Fruit fly (Drosophila melanogaster) whole organism, prepupa: ENCODE measurements around the gene Cbs.
A peak's percentile ranks its signal among the peaks of the same experiment; 100 is the strongest.

ENCODE experiments used
- Blimp-1 ChIP-seq: fragments of 200-800 bp; sonication (Bioruptor generic); optimal IDR thresholded peaks from 3 replicates; lab custom pipeline; 2017; ENCODE audit warnings: missing biosample characterization, missing genetic modification characterization, mild to moderate bottlenecking, moderate library complexity, missing genetic modification reagents
- CG10631 ChIP-seq: fragments of 200-800 bp; sonication (Bioruptor generic); optimal IDR thresholded peaks from 2 replicates; lab custom pipeline; 2016; ENCODE audit warnings: missing biosample characterization, missing genetic modification characterization
- CG10669 ChIP-seq: fragments of 200-800 bp; sonication (Bioruptor generic); optimal IDR thresholded peaks from 3 replicates; lab custom pipeline; 2018; ENCODE audit warnings: missing biosample characterization, mild to moderate bottlenecking, missing genetic modification characterization, moderate library complexity
- CG11294 ChIP-seq: fragments of 200-800 bp; sonication (Bioruptor generic); IDR thresholded peaks from 2 replicates; pipeline ENCODE4 v1.3.6; 2022; ENCODE audit warnings: missing biosample characterization, missing genetic modification characterization
- CG15336 ChIP-seq: fragments of 200-800 bp; sonication (Bioruptor generic); IDR thresholded peaks from 2 replicates; pipeline ENCODE4 v1.3.6; 2022; ENCODE audit warnings: missing biosample characterization, missing genetic modification characterization
- CG1621 ChIP-seq: fragments of 200-800 bp; sonication (Bioruptor generic); optimal IDR thresholded peaks from 3 replicates; lab custom pipeline; 2018; ENCODE audit warnings: missing biosample characterization, mild to moderate bottlenecking, missing genetic modification characterization
- CG16779 ChIP-seq: fragments of 200-800 bp; sonication (Bioruptor generic); optimal IDR thresholded peaks from 3 replicates; lab custom pipeline; 2017; ENCODE audit warnings: missing biosample characterization, mild to moderate bottlenecking, missing genetic modification characterization
- CG3032 ChIP-seq: fragments of 200-800 bp; optimal IDR thresholded peaks from 2 replicates; lab custom pipeline; 2019; ENCODE audit warnings: missing biosample characterization, mild to moderate bottlenecking, missing genetic modification characterization, moderate library complexity
- CG31627 ChIP-seq: fragments of 200-800 bp; sonication (Bioruptor generic); optimal IDR thresholded peaks from 3 replicates; lab custom pipeline; 2016; ENCODE audit warnings: missing biosample characterization, missing genetic modification characterization
- CG34406 ChIP-seq: fragments of 200-800 bp; sonication (Bioruptor generic); optimal IDR thresholded peaks from 3 replicates; lab custom pipeline; 2016; ENCODE audit warnings: missing biosample characterization, missing genetic modification characterization
- CG3919 ChIP-seq: fragments of 200-800 bp; sonication (Bioruptor generic); optimal IDR thresholded peaks from 3 replicates; lab custom pipeline; 2016; ENCODE audit warnings: missing biosample characterization, missing genetic modification characterization
- CG4318 ChIP-seq: fragments of 200-800 bp; sonication (Bioruptor generic); optimal IDR thresholded peaks from 3 replicates; lab custom pipeline; 2017; ENCODE audit warnings: missing biosample characterization, mild to moderate bottlenecking, missing genetic modification characterization
- CG6276 ChIP-seq: fragments of 200-800 bp; sonication (Bioruptor generic); optimal IDR thresholded peaks from 2 replicates; lab custom pipeline; 2017; ENCODE audit warnings: missing biosample characterization, mild to moderate bottlenecking, missing genetic modification characterization
- CG6792 ChIP-seq: fragments of 200-800 bp; sonication (Bioruptor generic); optimal IDR thresholded peaks from 3 replicates; lab custom pipeline; 2016; ENCODE audit warnings: missing biosample characterization, missing genetic modification characterization
- CG6808 ChIP-seq: fragments of 200-800 bp; sonication (Bioruptor generic); optimal IDR thresholded peaks from 3 replicates; lab custom pipeline; 2017; ENCODE audit warnings: missing biosample characterization, missing genetic modification characterization, mild to moderate bottlenecking, moderate library complexity, missing genetic modification reagents
- CG6854 ChIP-seq: fragments of 200-800 bp; sonication (Bioruptor generic); optimal IDR thresholded peaks from 2 replicates; lab custom pipeline; 2017; ENCODE audit warnings: missing biosample characterization, mild to moderate bottlenecking, missing genetic modification characterization
- CG7368 ChIP-seq: fragments of 200-800 bp; sonication (Bioruptor generic); optimal IDR thresholded peaks from 3 replicates; lab custom pipeline; 2016; ENCODE audit warnings: missing biosample characterization, missing genetic modification characterization
- CG8119 ChIP-seq: fragments of 200-800 bp; sonication (Bioruptor generic); IDR thresholded peaks from 3 replicates; pipeline ENCODE4 v1.3.6; 2022; ENCODE audit warnings: missing biosample characterization, missing genetic modification characterization
- CG8319 ChIP-seq: fragments of 200-800 bp; sonication (Bioruptor generic); optimal IDR thresholded peaks from 3 replicates; lab custom pipeline; 2016; ENCODE audit warnings: missing biosample characterization, missing genetic modification characterization
- CG8632 ChIP-seq: fragments of 200-800 bp; sonication (Bioruptor generic); optimal IDR thresholded peaks from 3 replicates; lab custom pipeline; 2016; ENCODE audit warnings: missing biosample characterization, missing genetic modification characterization
- CG9139 ChIP-seq: fragments of 200-800 bp; sonication (Bioruptor generic); optimal IDR thresholded peaks from 3 replicates; lab custom pipeline; 2017; ENCODE audit warnings: missing biosample characterization, mild to moderate bottlenecking, missing genetic modification characterization
- Eip78C ChIP-seq: fragments of 200-800 bp; sonication (Bioruptor generic); peaks from one replicate; lab custom pipeline; 2016; ENCODE audit warnings: missing biosample characterization, missing genetic modification characterization
- Eip93F ChIP-seq: fragments of 200-800 bp; sonication (Bioruptor generic); optimal IDR thresholded peaks from 2 replicates; lab custom pipeline; 2016; ENCODE audit warnings: missing biosample characterization, mild to moderate bottlenecking, missing genetic modification characterization
- Ets21C ChIP-seq: fragments of 200-800 bp; sonication (Bioruptor generic); optimal IDR thresholded peaks from 3 replicates; lab custom pipeline; 2016; ENCODE audit warnings: missing biosample characterization, missing genetic modification characterization
- Ets96B ChIP-seq: fragments of 200-800 bp; optimal IDR thresholded peaks from 2 replicates; lab custom pipeline; 2019; ENCODE audit warnings: missing biosample characterization, mild to moderate bottlenecking, missing genetic modification characterization, moderate library complexity
- Hr38 ChIP-seq: sonication (Bioruptor generic); optimal IDR thresholded peaks from 2 replicates; lab custom pipeline; 2016; ENCODE audit warnings: missing biosample characterization, missing genetic modification characterization
- OdsH ChIP-seq: fragments of 200-800 bp; sonication (Bioruptor generic); optimal IDR thresholded peaks from 3 replicates; lab custom pipeline; 2016; ENCODE audit warnings: missing biosample characterization, missing genetic modification characterization
- Smox ChIP-seq: fragments of 200-800 bp; sonication (Bioruptor generic); optimal IDR thresholded peaks from 3 replicates; lab custom pipeline; 2016; ENCODE audit warnings: missing biosample characterization, missing genetic modification characterization
- Sox102F ChIP-seq: fragments of 200-800 bp; sonication (Bioruptor generic); optimal IDR thresholded peaks from 2 replicates; lab custom pipeline; 2016; ENCODE audit warnings: missing biosample characterization, mild to moderate bottlenecking, missing genetic modification characterization
- Sox14 ChIP-seq: fragments of 200-800 bp; sonication (Bioruptor generic); optimal IDR thresholded peaks from 3 replicates; lab custom pipeline; 2016; ENCODE audit warnings: missing biosample characterization, missing genetic modification characterization
- Sox15 ChIP-seq: fragments of 200-800 bp; sonication (Bioruptor generic); optimal IDR thresholded peaks from 3 replicates; lab custom pipeline; 2016; ENCODE audit warnings: missing biosample characterization, missing genetic modification characterization
- achi ChIP-seq: fragments of 200-800 bp; sonication (Bioruptor generic); optimal IDR thresholded peaks from 3 replicates; lab custom pipeline; 2016; ENCODE audit warnings: missing biosample characterization, missing genetic modification characterization
- cyc ChIP-seq: fragments of 200-800 bp; sonication (Bioruptor generic); optimal IDR thresholded peaks from 3 replicates; lab custom pipeline; 2016; ENCODE audit warnings: missing biosample characterization, missing genetic modification characterization
- dac ChIP-seq: fragments of 200-800 bp; sonication (Bioruptor generic); optimal IDR thresholded peaks from 2 replicates; lab custom pipeline; 2017; ENCODE audit warnings: missing biosample characterization, mild to moderate bottlenecking, missing genetic modification characterization
- dsx ChIP-seq: fragments of 200-800 bp; optimal IDR thresholded peaks from 3 replicates; lab custom pipeline; 2019; ENCODE audit warnings: missing biosample characterization, mild to moderate bottlenecking, missing genetic modification characterization, moderate library complexity; ENCODE audit not compliant: poor library complexity, severe bottlenecking
- eg ChIP-seq: fragments of 200-800 bp; sonication (Bioruptor generic); IDR thresholded peaks from 3 replicates; pipeline ENCODE4 v1.3.6; 2022; ENCODE audit warnings: missing biosample characterization, missing genetic modification characterization
- esn ChIP-seq: fragments of 200-800 bp; sonication (Bioruptor generic); optimal IDR thresholded peaks from 2 replicates; lab custom pipeline; 2016; ENCODE audit warnings: missing biosample characterization, mild to moderate bottlenecking, missing genetic modification characterization, moderate library complexity
- fd59A ChIP-seq: fragments of 200-800 bp; sonication (Bioruptor generic); optimal IDR thresholded peaks from 2 replicates; lab custom pipeline; 2017; ENCODE audit warnings: missing biosample characterization, mild to moderate bottlenecking, missing genetic modification characterization, missing genetic modification reagents
- fd85E ChIP-seq: fragments of 200-800 bp; sonication (Bioruptor generic); optimal IDR thresholded peaks from 3 replicates; lab custom pipeline; 2016; ENCODE audit warnings: missing biosample characterization, missing genetic modification characterization
- fkh ChIP-seq: fragments of 200-800 bp; sonication (Bioruptor generic); optimal IDR thresholded peaks from 3 replicates; lab custom pipeline; 2017; ENCODE audit warnings: missing biosample characterization, mild to moderate bottlenecking, missing genetic modification characterization, moderate library complexity
- net ChIP-seq: fragments of 200-800 bp; sonication (Bioruptor generic); optimal IDR thresholded peaks from 3 replicates; lab custom pipeline; 2016; ENCODE audit warnings: missing biosample characterization, missing genetic modification characterization
- pdm3 ChIP-seq: fragments of 200-800 bp; sonication (Bioruptor generic); optimal IDR thresholded peaks from 3 replicates; lab custom pipeline; 2016; ENCODE audit warnings: missing biosample characterization, missing genetic modification characterization
- spab ChIP-seq: fragments of 200-800 bp; sonication (Bioruptor generic); optimal IDR thresholded peaks from 2 replicates; lab custom pipeline; 2017; ENCODE audit warnings: missing biosample characterization, mild to moderate bottlenecking, missing genetic modification characterization, missing genetic modification reagents
- ss ChIP-seq, 2 experiments: fragments of 200-800 bp; sonication (Bioruptor generic); optimal IDR thresholded peaks; 2 replicates in 1 of 2; 3 replicates in 1 of 2; lab custom pipeline; 2017 to 2018; ENCODE audit warnings: mild to moderate bottlenecking in 2 of 2, missing biosample characterization in 2 of 2, missing genetic modification characterization in 2 of 2, moderate library complexity in 1 of 2
- svp ChIP-seq: fragments of 200-800 bp; sonication (Bioruptor generic); peaks from one replicate; lab custom pipeline; 2016; ENCODE audit warnings: missing biosample characterization, missing genetic modification characterization
- topi ChIP-seq: fragments of 200-800 bp; sonication (Bioruptor generic); optimal IDR thresholded peaks from 3 replicates; lab custom pipeline; 2016; ENCODE audit warnings: missing biosample characterization, missing genetic modification characterization

Gene Cbs

dm6 chrX:21058991-21059390 is 14.1 kb downstream of the Cbs start (continued):
- TF ChIP-seq net (GFP tag; lab: Kevin White, UChicago), result peak; percentile 80
- TF ChIP-seq CG34406 (GFP tag; lab: Kevin White, UChicago), result peak; percentile 89
- TF ChIP-seq spab (GFP tag; lab: Kevin White, UChicago), result peak; percentile 56
- peak; percentile 87 for TF ChIP-seq CG8632
- TF ChIP-seq CG10669 (GFP tag; lab: Kevin White, UChicago), result peak; percentile 73
- TF ChIP-seq CG15336 (GFP tag; lab: Robert Waterston, UW), result peak; percentile 81
- peak; percentile 61 for TF ChIP-seq CG6854 (GFP tag; lab: Kevin White, UChicago)
- TF ChIP-seq CG8119, result peak; percentile 81

- no peak for TF ChIP-seq fd85E
- peak; percentile 23 for TF ChIP-seq svp (GFP tag; lab: Kevin White, UChicago)
- TF ChIP-seq, all 60 proteins: peak for 1
Measured at dm6 chrX:21060579-21060978, 15.6 kb downstream of the Cbs start.

- TF ChIP-seq dsx (GFP tag; lab: Kevin White, UChicago) (peak; percentile 67), CG16779 (tag; lab: Kevin White, UChicago) (peak; percentile 85), CG4318 (GFP tag; lab: Kevin White, UChicago) (peak; percentile 65), topi (GFP tag; lab: Kevin White, UChicago) (peak; percentile 97), svp (GFP tag; lab: Kevin White, UChicago) (peak; percentile 98), CG8119 (peak; percentile 90), Sox15 (GFP tag; lab: Kevin White, UChicago) (peak; percentile 92), CG11294 (GFP tag; lab: Robert Waterston, UW) (peak; percentile 83), esn (GFP tag; lab: Kevin White, UChicago) (peak; percentile 97), CG6276 (GFP tag; lab: Kevin White, UChicago) (peak; percentile 80), CG10669 (GFP tag; lab: Kevin White, UChicago) (peak; percentile 85), fkh (GFP tag; lab: Kevin White, UChicago) (peak; percentile 11), CG15336 (GFP tag; lab: Robert Waterston, UW) (peak; percentile 91), dac (GFP tag; lab: Kevin White, UChicago) (peak; percentile 60), Smox (GFP tag; lab: Kevin White, UChicago) (peak; percentile 96), achi (GFP tag; lab: Kevin White, UChicago) (peak; percentile 87), CG3919 (GFP tag; lab: Kevin White, UChicago) (peak; percentile 92), ss (GFP tag; optimal IDR thresholded peaks at IDR 0.05; lab: Kevin White, UChicago) (peak; percentile 72 to 79), Ets21C (GFP tag; lab: Kevin White, UChicago) (peak; percentile 96), CG7368 (peak; percentile 89), Hr38 (GFP tag; lab: Kevin White, UChicago) (peak; percentile 42), Blimp-1 (peak; percentile 82), pdm3 (peak; percentile 93), spab (GFP tag; lab: Kevin White, UChicago) (peak; percentile 78), Eip78C (peak; percentile 96), CG10631 (GFP tag; lab: Kevin White, UChicago) (peak; percentile 82), Eip93F (GFP tag; lab: Kevin White, UChicago) (peak; percentile 86), CG6854 (GFP tag; lab: Kevin White, UChicago) (peak; percentile 95), cyc (GFP tag; lab: Kevin White, UChicago) (peak; percentile 97), net (GFP tag; lab: Kevin White, UChicago) (peak; percentile 91), CG34406 (GFP tag; lab: Kevin White, UChicago) (peak; percentile 91), Ets96B (peak; percentile 75), eg (GFP tag; lab: Robert Waterston, UW) (peak; percentile 93), CG31627 (GFP tag; lab: Kevin White, UChicago) (peak; percentile 98), CG9139 (GFP tag; lab: Kevin White, UChicago) (peak; percentile 81), CG8319 (GFP tag; lab: Kevin White, UChicago) (peak; percentile 88), OdsH (GFP tag; lab: Kevin White, UChicago) (peak; percentile 93), CG3032 (tag; lab: Kevin White, UChicago) (peak; percentile 75), fd59A (GFP tag; lab: Kevin White, UChicago) (peak; percentile 70), Sox102F (peak; percentile 96), CG6808 (GFP tag; lab: Kevin White, UChicago) (peak; percentile 80), CG6792 (GFP tag; lab: Kevin White, UChicago) (peak; percentile 94), Sox14 (peak; percentile 93), CG1621 (tag; lab: Kevin White, UChicago) (peak; percentile 84)
Measured at dm6 chrX:21064927-21065326, 20.0 kb downstream of the Cbs start.
